Fruit fly (Drosophila melanogaster) whole organism: Measurements from ENCODE around the gene CG31642.
A peak's percentile ranks its signal among the peaks of the same experiment; 100 is the strongest.

Experiments used
- CG8478 ChIP-seq: fragments of >200 bp; optimal IDR thresholded peaks from 2 replicates; lab custom pipeline; 2018; ENCODE audit warnings: inconsistent platforms
- Dll ChIP-seq: fragments of >200 bp; optimal IDR thresholded peaks from 2 replicates; lab custom pipeline; 2017
- EcR ChIP-seq, 2 experiments: fragments of >200 bp; optimal IDR thresholded peaks; 2 replicates each; lab custom pipeline; 2017; ENCODE audit warnings: missing biosample characterization in 2 of 2, missing genetic modification characterization in 2 of 2, missing genetic modification reagents in 2 of 2
- pan ChIP-seq: fragments of >200 bp; optimal IDR thresholded peaks from 2 replicates; lab custom pipeline; 2017
- psq ChIP-seq: fragments of >200 bp; optimal IDR thresholded peaks from 2 replicates; lab custom pipeline; 2017
- usp ChIP-seq: fragments of >200 bp; optimal IDR thresholded peaks from 2 replicates; lab custom pipeline; 2017; ENCODE audit warnings: missing biosample characterization, missing genetic modification characterization, mixed read lengths

CG31642 gene

DNA sequence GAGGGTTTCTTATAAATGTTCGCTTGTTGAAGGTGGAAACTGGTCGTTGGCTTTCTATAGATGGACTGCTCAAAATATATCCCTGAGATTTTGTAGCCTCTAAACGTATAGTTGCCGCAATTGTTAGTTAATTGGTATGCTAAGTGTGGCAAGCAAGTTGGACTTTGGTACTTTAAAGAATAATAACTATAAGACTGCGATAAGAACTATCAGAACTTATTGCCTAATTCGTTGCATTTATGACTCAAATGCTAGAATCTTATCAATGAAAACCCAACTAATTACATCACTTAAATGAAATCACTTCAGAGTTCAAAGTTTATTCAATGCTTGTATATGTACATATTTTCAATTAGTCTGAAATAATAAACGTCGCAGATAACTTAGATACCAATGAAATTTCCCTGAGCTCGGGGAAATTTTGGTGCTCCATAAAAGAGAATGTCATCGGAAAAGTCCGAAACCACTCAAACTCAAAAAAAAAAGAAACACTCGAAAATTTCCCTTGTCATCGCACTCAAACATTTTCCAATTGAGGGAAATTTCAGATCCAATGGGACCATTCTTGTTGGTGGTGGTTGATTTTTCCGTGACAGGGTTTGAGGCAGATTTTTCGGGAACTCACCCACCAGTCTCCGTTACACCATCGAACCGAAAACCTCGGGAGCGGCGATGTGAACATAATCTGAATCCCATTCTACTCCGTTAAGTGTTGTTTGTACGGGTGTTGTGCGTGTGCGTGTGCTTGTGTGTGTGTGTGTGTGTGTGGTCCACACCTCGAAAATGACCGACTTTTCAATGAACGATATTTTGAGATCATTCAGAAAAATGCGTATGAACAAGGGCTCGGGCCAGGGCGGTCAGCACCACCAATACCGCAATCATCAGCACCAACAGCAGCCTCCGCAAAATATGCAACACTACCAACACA is 27.3 kb upstream of the CG31642 start, which contains the start of gene CG45075:
CG45075 (plus strand) TSS at position 627 of the 931 bp plus-strand sequence.
- TF ChIP-seq CG8478 (lab: Kevin White, UChicago) (no peak), pan (lab: Kevin White, UChicago) (no peak), psq (lab: Kevin White, UChicago) (no peak), Dll (no peak), EcR (GFP tag; optimal IDR thresholded peaks at IDR 0.05; lab: Kevin White, UChicago) (no peak), usp (GFP tag; lab: Kevin White, UChicago) (no peak)

DNA sequence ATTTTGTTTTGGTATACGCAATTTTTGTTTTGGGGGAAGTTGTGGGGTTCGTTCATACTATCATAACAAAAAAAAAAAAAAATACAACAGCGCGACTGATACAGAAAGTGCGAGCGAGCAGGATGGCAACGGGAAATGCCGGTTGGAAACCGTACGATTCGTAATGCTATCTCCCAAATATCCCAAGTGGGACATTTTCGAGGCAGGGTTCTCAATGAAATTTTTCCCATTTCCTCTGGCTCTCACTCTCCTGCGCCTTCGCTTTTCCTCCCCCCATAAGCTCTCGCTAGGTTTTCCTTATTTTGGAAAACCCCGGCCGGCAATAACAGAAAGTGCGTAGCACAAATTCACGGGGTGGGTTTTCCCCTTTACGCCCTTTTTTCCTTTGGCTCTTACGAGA is 26.0 kb upstream of the CG31642 start:
- TF ChIP-seq CG8478 (lab: Kevin White, UChicago) (no peak), EcR (GFP tag; optimal IDR thresholded peaks at IDR 0.05; lab: Kevin White, UChicago) (no peak), psq (lab: Kevin White, UChicago) (no peak), pan (lab: Kevin White, UChicago) (no peak), usp (GFP tag; lab: Kevin White, UChicago) (no peak), Dll (no peak)

DNA sequence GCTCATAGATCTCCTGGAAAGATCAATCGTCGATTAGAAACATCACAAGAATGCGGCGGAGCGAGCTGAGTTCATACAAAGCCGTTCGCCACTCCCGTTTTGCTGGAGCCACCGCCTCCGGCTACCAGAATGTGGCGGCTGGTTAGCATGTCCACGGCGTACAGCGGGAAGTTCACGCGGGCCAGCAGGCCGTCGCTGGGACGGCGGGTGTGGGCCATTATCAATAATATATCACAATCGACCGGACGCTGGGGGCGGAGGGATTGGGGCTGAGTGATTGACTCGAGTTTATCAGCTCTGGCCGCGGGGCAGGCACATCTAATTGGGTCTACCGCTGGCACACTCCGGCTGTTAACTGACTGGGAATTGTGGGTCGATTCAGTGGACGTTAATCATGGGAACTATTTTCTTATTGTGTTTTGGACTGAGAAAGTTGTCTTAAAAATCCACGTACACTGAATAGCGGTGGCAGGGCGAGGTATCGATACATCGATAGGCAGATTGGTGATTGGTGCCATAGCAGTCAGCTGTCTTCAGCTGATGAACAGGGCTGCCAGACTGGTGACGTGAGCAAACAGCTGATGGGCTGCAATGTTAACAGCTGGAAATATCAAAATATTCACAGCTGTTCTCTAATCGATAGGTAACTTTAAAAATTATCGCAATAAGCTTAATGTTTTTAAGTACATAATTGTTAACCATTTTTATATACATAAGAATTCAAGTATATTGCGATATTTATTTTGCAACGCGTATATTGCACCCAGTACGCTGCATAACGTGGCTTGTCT is 19.6 kb upstream of the CG31642 start, which contains the start of gene CG9175:
CG9175 (minus strand) TSS at position 488 of the 791 bp plus-strand sequence.
- no peak for TF ChIP-seq Dll

DNA sequence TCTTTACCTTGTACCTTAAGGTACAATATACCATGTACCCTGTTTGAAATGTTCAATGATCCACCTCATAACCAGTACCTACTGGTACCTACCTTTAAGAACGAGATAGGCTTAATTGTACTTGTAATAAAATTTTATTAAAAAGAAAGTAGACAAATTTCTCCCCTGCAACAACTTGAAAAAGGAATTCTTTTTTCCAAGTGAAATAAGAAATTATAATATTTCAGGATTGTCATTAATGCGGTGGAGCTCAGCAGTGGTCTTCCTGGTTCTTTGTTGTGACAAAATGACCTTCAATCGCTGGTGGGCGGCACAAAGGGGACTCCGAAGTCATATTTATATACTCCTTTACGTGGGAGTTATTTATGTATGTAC is 19.1 kb upstream of the CG31642 start:
- no peak for TF ChIP-seq CG8478 (lab: Kevin White, UChicago)
- TF ChIP-seq Dll = no peak
- TF ChIP-seq psq (lab: Kevin White, UChicago) = no peak
- TF ChIP-seq EcR (GFP tag; optimal IDR thresholded peaks at IDR 0.05; lab: Kevin White, UChicago) = no peak
- TF ChIP-seq pan (lab: Kevin White, UChicago) = no peak
- no peak for TF ChIP-seq usp (GFP tag; lab: Kevin White, UChicago)

- no peak for TF ChIP-seq psq (lab: Kevin White, UChicago)
- peak; percentile 10 for TF ChIP-seq pan (lab: Kevin White, UChicago)
These were observed 18.1 kb upstream of the CG31642 start, which contains the start of gene stai for dm6 chr2L:6100202-6100689. TSS of gene stai (plus strand) at chr2L:6100377.

dm6 chr2L:6109313-6109847 is 8.9 kb upstream of the CG31642 start:
- TF ChIP-seq pan (lab: Kevin White, UChicago) (no peak), usp (GFP tag; lab: Kevin White, UChicago) (no peak), psq (lab: Kevin White, UChicago) (no peak), Dll (no peak), EcR (GFP tag; optimal IDR thresholded peaks at IDR 0.05; lab: Kevin White, UChicago) (no peak), CG8478 (lab: Kevin White, UChicago) (no peak)

DNA sequence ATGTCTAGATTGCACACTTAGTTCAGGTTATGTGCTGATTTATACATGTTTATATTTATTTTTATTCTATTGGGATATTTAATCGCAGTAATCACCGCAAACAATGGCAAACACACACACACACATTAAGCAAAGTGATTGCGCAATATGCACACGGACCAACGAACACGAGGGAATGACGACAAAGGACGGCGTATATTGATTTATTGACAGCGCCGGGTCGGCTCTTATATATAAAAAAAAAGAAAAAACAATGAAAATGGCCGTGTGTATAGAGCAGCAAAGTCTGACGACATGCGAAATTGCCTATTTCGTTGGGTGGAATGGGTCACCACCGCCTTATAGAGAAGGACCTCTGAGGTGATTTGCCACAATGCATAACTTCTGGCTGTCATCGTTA is 7.5 kb upstream of the CG31642 start:
- TF ChIP-seq Dll = no peak

DNA sequence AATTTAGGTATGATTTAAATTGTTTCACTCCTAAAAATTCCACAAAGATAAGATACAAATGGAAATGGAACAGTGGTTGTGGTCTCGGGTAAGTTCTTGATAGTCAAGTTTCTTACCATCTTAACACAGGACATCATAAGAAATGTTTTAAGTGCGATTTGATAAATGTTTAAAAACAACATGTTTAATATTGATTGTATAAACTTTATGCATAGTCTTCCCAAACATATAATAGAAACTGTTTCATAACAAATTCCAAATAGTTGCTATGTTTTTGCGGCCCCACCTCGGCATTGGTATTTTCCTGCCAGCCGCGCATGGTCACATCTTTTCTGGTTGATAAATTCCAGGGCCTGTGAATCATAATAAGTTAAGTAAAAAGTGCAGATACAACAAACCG is 6.5 kb downstream of the CG31642 start, which contains the start of gene Arpc4:
Arpc4 (plus strand) TSS at position 318 of the 400 bp plus-strand sequence.
- TF ChIP-seq CG8478 (lab: Kevin White, UChicago) = no peak
- TF ChIP-seq pan (lab: Kevin White, UChicago) = no peak
- no peak for TF ChIP-seq EcR (GFP tag; optimal IDR thresholded peaks at IDR 0.05; lab: Kevin White, UChicago)
- TF ChIP-seq Dll = no peak
- no peak for TF ChIP-seq usp (GFP tag; lab: Kevin White, UChicago)
- TF ChIP-seq psq (lab: Kevin White, UChicago) = no peak

DNA sequence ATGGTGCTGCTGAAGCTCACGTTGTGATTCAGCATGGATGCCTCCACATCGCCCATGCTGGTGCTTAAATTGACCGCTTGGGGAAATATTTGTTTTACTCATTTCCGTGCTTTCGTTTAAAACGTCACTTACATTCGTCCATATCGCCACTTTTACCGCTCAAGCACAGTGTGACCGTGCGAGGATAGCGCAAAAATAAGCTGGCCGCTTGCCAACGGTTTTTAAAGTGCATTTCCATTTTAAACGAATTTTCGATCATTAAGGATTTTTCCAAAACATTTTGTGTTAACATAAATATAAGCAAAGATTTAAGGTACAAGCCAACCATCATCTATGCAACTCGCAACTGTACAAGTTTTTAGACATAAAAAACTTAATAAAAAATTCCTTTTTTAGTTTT is 9.2 kb downstream of the CG31642 start, which contains the start of gene WDR79:
WDR79 (minus strand) TSS at position 298 of the 400 bp plus-strand sequence.
- TF ChIP-seq Dll (no peak), CG8478 (lab: Kevin White, UChicago) (no peak), EcR (GFP tag; optimal IDR thresholded peaks at IDR 0.05; lab: Kevin White, UChicago) (no peak), pan (lab: Kevin White, UChicago) (no peak), usp (GFP tag; lab: Kevin White, UChicago) (no peak), psq (lab: Kevin White, UChicago) (no peak)

dm6 chr2L:6130522-6131073 is 12.3 kb downstream of the CG31642 start, which contains the start of the genes B9d2, tctn and CG9222:
TSS of gene B9d2 (minus strand) at chr2L:6130651.
TSS of gene tctn (minus strand) at chr2L:6130651.
TSS of gene CG9222 (plus strand) at chr2L:6131023.
- TF ChIP-seq pan (lab: Kevin White, UChicago) = no peak

DNA sequence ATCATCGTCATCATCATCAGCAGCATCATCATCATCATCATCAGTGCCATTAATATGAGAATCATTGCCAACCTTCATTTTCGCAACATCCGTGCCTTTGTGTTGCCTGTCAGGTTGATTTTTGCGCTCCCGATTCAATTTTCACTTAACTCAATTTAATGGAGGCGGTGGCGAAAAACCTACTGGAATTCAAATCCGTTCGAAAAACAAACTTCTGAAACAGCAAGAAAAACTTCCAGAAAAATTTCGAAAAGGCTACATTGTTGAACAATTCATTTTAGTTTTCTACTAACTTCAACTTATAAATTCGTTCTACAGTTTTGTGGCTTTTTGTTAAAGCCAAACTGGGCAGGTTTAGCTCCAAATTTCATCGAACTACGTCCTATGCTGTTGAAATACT is 20.8 kb downstream of the CG31642 start, which contains the start of gene CG13991:
CG13991 (plus strand) TSS at position 301 of the 400 bp plus-strand sequence.
- TF ChIP-seq Dll = no peak
- TF ChIP-seq EcR (GFP tag; optimal IDR thresholded peaks at IDR 0.05; lab: Kevin White, UChicago) = no peak
- TF ChIP-seq psq (lab: Kevin White, UChicago) = no peak
- TF ChIP-seq usp (GFP tag; lab: Kevin White, UChicago) = no peak
- no peak for TF ChIP-seq pan (lab: Kevin White, UChicago)
- TF ChIP-seq CG8478 (lab: Kevin White, UChicago) = no peak
